Worm (Caenorhabditis elegans) whole organism, young adult: ENCODE measurements around the gene oxi-1.

Source experiments
- B0035.1 ChIP-seq: sonication (generic microtip); optimal IDR thresholded peaks from 2 replicates; lab custom pipeline; 2016; ENCODE audit warnings: missing genetic modification characterization, mild to moderate bottlenecking, missing compliant biosample characterization, missing genotype, missing genetic modification reagents
- F49E8.2 ChIP-seq: sonication (generic microtip); optimal IDR thresholded peaks from 3 replicates; lab custom pipeline; 2017; ENCODE audit warnings: missing genetic modification characterization, mild to moderate bottlenecking, missing compliant biosample characterization, antibody characterized with exemption, moderate library complexity; ENCODE audit not compliant: insufficient read depth
- nhr-27 ChIP-seq: fragments of 200-800 bp; sonication (Bioruptor generic); optimal IDR thresholded peaks from 2 replicates; lab custom pipeline; 2018; ENCODE audit warnings: mild to moderate bottlenecking, missing genetic modification characterization, moderate library complexity, missing compliant biosample characterization
- rec-8 ChIP-seq, 2 experiments: sonication (generic microtip); optimal IDR thresholded peaks; 2 replicates each; lab custom pipeline; 2016; ENCODE audit warnings: mild to moderate bottlenecking in 2 of 2, missing genetic modification characterization in 2 of 2, missing genetic modification reagents in 2 of 2, missing genotype in 2 of 2, missing biosample characterization in 1 of 2, missing compliant biosample characterization in 1 of 2, moderate library complexity in 1 of 2
- repo-1 ChIP-seq: sonication (generic microtip); optimal IDR thresholded peaks from 2 replicates; lab custom pipeline; 2017; ENCODE audit warnings: mild to moderate bottlenecking, missing genetic modification characterization, missing compliant biosample characterization
- sdz-38 ChIP-seq: sonication (generic microtip); optimal IDR thresholded peaks from 2 replicates; lab custom pipeline; 2016; ENCODE audit warnings: missing genotype, missing genetic modification characterization, missing compliant biosample characterization
- snpc-1.3 ChIP-seq: sonication (generic microtip); optimal IDR thresholded peaks from 2 replicates; lab custom pipeline; 2017; ENCODE audit warnings: missing genetic modification characterization, mild to moderate bottlenecking, missing compliant biosample characterization, antibody characterized with exemption, moderate library complexity, missing genotype, missing genetic modification reagents; ENCODE audit not compliant: insufficient read depth

DNA sequence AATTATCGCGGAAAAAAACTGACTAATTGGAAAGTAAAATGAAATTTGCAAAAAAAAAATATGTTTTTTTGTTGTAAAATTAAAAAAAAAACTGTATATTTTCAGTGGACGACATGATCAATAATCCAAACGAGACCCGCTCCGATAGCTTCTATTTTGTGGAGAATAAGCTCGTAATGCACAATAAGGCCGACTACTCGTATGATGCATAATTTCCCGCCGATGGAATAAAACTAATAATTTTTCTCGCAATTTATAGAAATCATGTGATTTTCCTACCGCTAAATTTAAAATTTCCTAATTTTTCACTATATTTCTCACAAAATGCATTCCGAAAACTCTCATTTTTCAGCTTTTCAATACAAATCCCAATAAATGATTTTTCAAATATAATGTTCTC lies 50.5 kb downstream of the oxi-1 start:
- TF ChIP-seq snpc-1.3 (no peak), F49E8.2 (tag; lab: Kevin White, UChicago) (no peak), B0035.1 (no peak), nhr-27 (tag; lab: Kevin White, UChicago) (no peak), rec-8 (tag; optimal IDR thresholded peaks at IDR 0.05; lab: Kevin White, UChicago) (no peak), repo-1 (tag; lab: Kevin White, UChicago) (no peak), sdz-38 (tag; lab: Kevin White, UChicago) (no peak)
